Worm (Caenorhabditis elegans): Measurements from ENCODE around the gene T06F4.1.

DNA sequence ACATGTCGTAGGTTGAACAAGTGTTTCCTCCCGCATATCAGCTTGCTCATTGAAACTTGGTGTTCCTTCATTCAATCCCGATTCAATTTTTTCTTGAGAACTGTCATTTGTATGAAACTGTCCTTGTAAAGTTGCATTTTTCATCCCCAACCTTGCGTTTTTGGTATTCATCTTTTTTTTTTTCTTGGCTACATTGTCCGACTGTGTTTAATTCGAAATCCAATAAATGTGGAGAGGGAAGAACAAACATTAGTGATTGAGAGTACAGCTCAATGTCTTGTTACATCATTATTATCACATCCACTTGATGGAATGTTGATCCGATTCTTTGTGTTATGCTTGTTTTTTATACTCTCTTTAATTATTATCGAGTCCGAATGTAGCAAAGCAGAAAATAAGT, 57.2 kb downstream of the T06F4.1 start, which contains the start of gene acr-10:
- no peak for TF ChIP-seq klf-2 (GFP tag; conservative IDR thresholded peaks at IDR 0.05)
- no peak for TF ChIP-seq tab-1 (GFP tag; IDR thresholded peaks at IDR 0.05)
- TF ChIP-seq ztf-29 (GFP tag; IDR thresholded peaks at IDR 0.05): no peak

Data from whole organism, midembryonic.